Fruit fly (Drosophila melanogaster): Measurements from ENCODE around the gene inaF-D.
A peak's percentile ranks its signal among the peaks of the same experiment; 100 is the strongest.

Gene inaF-D

DNA sequence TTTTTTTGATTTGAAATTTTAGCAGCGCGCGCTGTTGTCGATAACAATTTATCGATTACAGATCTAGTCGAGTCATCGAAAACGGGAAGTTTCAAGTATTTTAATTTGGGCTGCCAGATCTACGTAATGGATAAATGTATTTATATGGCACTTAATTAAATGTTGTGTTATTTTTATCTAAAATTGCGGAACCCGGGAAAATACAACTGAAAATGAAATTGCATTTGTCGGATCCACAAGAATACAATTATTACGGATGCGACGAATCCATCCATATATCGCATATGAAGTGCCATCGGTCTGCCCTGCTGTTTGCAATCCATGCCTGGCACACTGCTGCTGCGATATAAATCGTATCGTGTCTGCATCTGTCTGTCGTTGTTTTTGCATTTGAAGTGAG lies 8.8 kb downstream of the inaF-D start, which contains the start of gene Tango10 (continued):
- no peak for TF ChIP-seq schlank (tag; optimal IDR thresholded peaks at IDR 0.05)
- TF ChIP-seq hb (GFP tag; IDR thresholded peaks at IDR 0.05; ENCODE audit: partially characterized antibody), result peak; percentile 67; the same call in 1 of the 3 replicates
- TF ChIP-seq dmrt11E (tag; optimal IDR thresholded peaks at IDR 0.05), result peak; percentile 60
- TF ChIP-seq nom (GFP tag; optimal IDR thresholded peaks at IDR 0.05), result no peak
- peak; percentile 82 for TF ChIP-seq inv (GFP tag; IDR thresholded peaks at IDR 0.05; ENCODE audit: partially characterized antibody)
- TF ChIP-seq dimm (GFP tag; IDR thresholded peaks at IDR 0.05), result no peak
- peak; percentile 35 for TF ChIP-seq slp2 (GFP tag; optimal IDR thresholded peaks at IDR 0.05)
- no peak for TF ChIP-seq bigmax (GFP tag; optimal IDR thresholded peaks at IDR 0.05)
- 0 out of 3 replicates have a peak, but pooled peaks have one; percentile 57 for TF ChIP-seq mld (GFP tag; IDR thresholded peaks at IDR 0.05; ENCODE audit: partially characterized antibody)
- TF ChIP-seq ERR (GFP tag; optimal IDR thresholded peaks at IDR 0.05), result peak; percentile 42
- TF ChIP-seq bcd (GFP tag; optimal IDR thresholded peaks at IDR 0.05), result peak; percentile 20
- peak; percentile 9 for TF ChIP-seq Mes4 (GFP tag; optimal IDR thresholded peaks at IDR 0.05)
- TF ChIP-seq tll (GFP tag; optimal IDR thresholded peaks at IDR 0.05), result no peak
- TF ChIP-seq al (GFP tag; IDR thresholded peaks at IDR 0.05), result peak; percentile 24; the same call in 1 of the 2 replicates
- no peak for TF ChIP-seq CG10209 (GFP tag; optimal IDR thresholded peaks at IDR 0.05)
- TF ChIP-seq CG31224 (GFP tag; IDR thresholded peaks at IDR 0.05), result peak; percentile 35; the same call in 1 of the 2 replicates
- TF ChIP-seq croc (GFP tag; conservative IDR thresholded peaks at IDR 0.05), result peak; percentile 24; the same call in 1 of the 3 replicates
- no peak for TF ChIP-seq CG12942 (GFP tag; optimal IDR thresholded peaks at IDR 0.05)
- TF ChIP-seq hth (optimal IDR thresholded peaks at IDR 0.05), result no peak
- no peak for TF ChIP-seq Rx (GFP tag; IDR thresholded peaks at IDR 0.05)
- TF ChIP-seq vnd (GFP tag; IDR thresholded peaks at IDR 0.05; ENCODE audit: partially characterized antibody), result peak; percentile 78
- TF ChIP-seq CG18476 (GFP tag; optimal IDR thresholded peaks at IDR 0.05), result peak; percentile 23
- no peak for TF ChIP-seq CG2202 (tag; optimal IDR thresholded peaks at IDR 0.05)
- TF ChIP-seq CG34376 (GFP tag; optimal IDR thresholded peaks at IDR 0.05), result peak; percentile 20
- 0 out of 3 replicates have a peak, but pooled peaks have one; percentile 16 for TF ChIP-seq zfh1 (GFP tag; IDR thresholded peaks at IDR 0.05)
- TF ChIP-seq TFAM (GFP tag; optimal IDR thresholded peaks at IDR 0.05), result no peak
- peak; percentile 34 for TF ChIP-seq CG1602 (GFP tag; optimal IDR thresholded peaks at IDR 0.05)
- TF ChIP-seq wek (GFP tag; optimal IDR thresholded peaks at IDR 0.05), result no peak
- TF ChIP-seq pfk (GFP tag; optimal IDR thresholded peaks at IDR 0.05), result no peak
- TF ChIP-seq Lpt (GFP tag; optimal IDR thresholded peaks at IDR 0.05), result no peak
- TF ChIP-seq ind (GFP tag; optimal IDR thresholded peaks at IDR 0.05), result peak; percentile 40
- peak; percentile 22; the same call in 1 of the 2 replicates for TF ChIP-seq CG8765 (GFP tag; IDR thresholded peaks at IDR 0.05)
- no peak for TF ChIP-seq mirr (GFP tag; optimal IDR thresholded peaks at IDR 0.05)
- TF ChIP-seq salm (tag; optimal IDR thresholded peaks at IDR 0.05), result no peak
- TF ChIP-seq CG15011 (GFP tag; optimal IDR thresholded peaks at IDR 0.05), result no peak
- peak; percentile 48 for TF ChIP-seq CG15269 (tag; optimal IDR thresholded peaks at IDR 0.05)
- peak; percentile 1 to 26 for TF ChIP-seq chif (GFP tag; optimal IDR thresholded peaks at IDR 0.05)
- no peak for TF ChIP-seq fru (optimal IDR thresholded peaks at IDR 0.05)
- TF ChIP-seq knrl (GFP tag; IDR thresholded peaks at IDR 0.05; ENCODE audit: partially characterized antibody), result peak; percentile 86
- no peak for TF ChIP-seq sima (GFP tag; optimal IDR thresholded peaks at IDR 0.05)
- TF ChIP-seq CG7556 (GFP tag; optimal IDR thresholded peaks at IDR 0.05), result peak; percentile 23
- no peak for TF ChIP-seq Eip74EF (GFP tag; optimal IDR thresholded peaks at IDR 0.05)
- TF ChIP-seq ssp (GFP tag; IDR thresholded peaks at IDR 0.05), result peak; percentile 37
- TF ChIP-seq Fer1 (GFP tag; optimal IDR thresholded peaks at IDR 0.05), result peak; percentile 57
- peak; percentile 34 for TF ChIP-seq Abd-B (GFP tag; optimal IDR thresholded peaks at IDR 0.05)
- peak; percentile 21 for TF ChIP-seq pnt (GFP tag; optimal IDR thresholded peaks at IDR 0.05)
- TF ChIP-seq Stat92E (GFP tag; optimal IDR thresholded peaks at IDR 0.05), result no peak
- no peak for TF ChIP-seq ac (GFP tag; optimal IDR thresholded peaks at IDR 0.05)
- no peak for TF ChIP-seq CG18011 (GFP tag; optimal IDR thresholded peaks at IDR 0.05)
- TF ChIP-seq gro (GFP tag; optimal IDR thresholded peaks at IDR 0.05), result peak; percentile 71

Data from whole organism, embryonic.